Fruit fly (Drosophila melanogaster) whole organism, embryonic: ENCODE results near the gene CG33307.

ENCODE experiments used
- CG10462 ChIP-seq: fragments of 200-800 bp; sonication (Bioruptor generic); optimal IDR thresholded peaks from 2 replicates; lab custom pipeline; 2016; ENCODE audit warnings: missing biosample characterization, missing genetic modification characterization
- CG11093 ChIP-seq: fragments of 200-800 bp; sonication (Bioruptor generic); IDR thresholded peaks from 3 replicates; pipeline ENCODE4 v1.3.6; 2022; ENCODE audit warnings: missing biosample characterization, missing genetic modification characterization
- CG12236 ChIP-seq: fragments of 200-800 bp; sonication (Bioruptor generic); optimal IDR thresholded peaks from 2 replicates; lab custom pipeline; 2016; ENCODE audit warnings: missing biosample characterization, missing genetic modification characterization
- CG12299 ChIP-seq: fragments of 200-800 bp; sonication (Bioruptor generic); optimal IDR thresholded peaks from 2 replicates; lab custom pipeline; 2018; ENCODE audit warnings: missing biosample characterization, mild to moderate bottlenecking, missing genetic modification characterization
- CG12391 ChIP-seq: fragments of 200-800 bp; sonication (Bioruptor generic); optimal IDR thresholded peaks from 3 replicates; lab custom pipeline; 2018; ENCODE audit warnings: missing biosample characterization, mild to moderate bottlenecking, missing genetic modification characterization, moderate library complexity
- CG14050 ChIP-seq: fragments of 200-800 bp; sonication (Bioruptor generic); IDR thresholded peaks from 3 replicates; pipeline ENCODE4 v1.3.6; 2022; ENCODE audit warnings: missing biosample characterization, missing genetic modification characterization
- CG14860 ChIP-seq: fragments of 200-800 bp; sonication (Bioruptor generic); IDR thresholded peaks from 3 replicates; pipeline ENCODE4 v1.3.6; 2022; ENCODE audit warnings: missing biosample characterization, missing genetic modification characterization; ENCODE audit not compliant: partially characterized antibody
- CG15479 ChIP-seq: fragments of 200-800 bp; sonication (Bioruptor generic); optimal IDR thresholded peaks from 3 replicates; lab custom pipeline; 2019; ENCODE audit warnings: missing biosample characterization, mild to moderate bottlenecking, missing genetic modification characterization, moderate library complexity
- CG1602 ChIP-seq: fragments of 200-800 bp; sonication (Bioruptor generic); optimal IDR thresholded peaks from 3 replicates; lab custom pipeline; 2016; ENCODE audit warnings: missing biosample characterization, missing genetic modification characterization
- CG18476 ChIP-seq: fragments of 200-800 bp; sonication (Bioruptor generic); optimal IDR thresholded peaks from 2 replicates; lab custom pipeline; 2016; ENCODE audit warnings: missing biosample characterization, mild to moderate bottlenecking, missing genetic modification characterization
- CG2116 ChIP-seq: fragments of 200-800 bp; sonication (Bioruptor generic); optimal IDR thresholded peaks from 3 replicates; lab custom pipeline; 2018; ENCODE audit warnings: missing biosample characterization, mild to moderate bottlenecking, missing genetic modification characterization
- CG30403 ChIP-seq: fragments of 200-800 bp; sonication (Bioruptor generic); optimal IDR thresholded peaks from 3 replicates; lab custom pipeline; 2016; ENCODE audit warnings: missing biosample characterization, missing genetic modification characterization
- CG32772 ChIP-seq: fragments of 200-800 bp; sonication (Bioruptor generic); IDR thresholded peaks from 2 replicates; pipeline ENCODE4 v1.3.6; 2022; ENCODE audit warnings: missing biosample characterization, missing genetic modification characterization
- CG34422 ChIP-seq: fragments of 200-800 bp; sonication (Bioruptor generic); IDR thresholded peaks from 3 replicates; pipeline ENCODE4 v1.3.6; 2022; ENCODE audit warnings: missing biosample characterization, missing genetic modification characterization
- CG4282 ChIP-seq: fragments of 200-800 bp; sonication (Bioruptor generic); optimal IDR thresholded peaks from 2 replicates; lab custom pipeline; 2016; ENCODE audit warnings: missing biosample characterization, missing genetic modification characterization
- CG4424 ChIP-seq: fragments of 200-800 bp; sonication (Bioruptor generic); optimal IDR thresholded peaks from 3 replicates; lab custom pipeline; 2016; ENCODE audit warnings: missing biosample characterization, missing genetic modification characterization
- CG4854 ChIP-seq: fragments of 200-800 bp; sonication (Bioruptor generic); optimal IDR thresholded peaks from 2 replicates; lab custom pipeline; 2016; ENCODE audit warnings: missing biosample characterization, missing genetic modification characterization, inconsistent platforms
- CG5953 ChIP-seq: fragments of 200-800 bp; sonication (Bioruptor generic); IDR thresholded peaks from 2 replicates; pipeline ENCODE4 v1.3.6; 2022; ENCODE audit warnings: missing biosample characterization, missing genetic modification characterization
- CG7786 ChIP-seq: fragments of 200-800 bp; sonication (Bioruptor generic); optimal IDR thresholded peaks from 2 replicates; lab custom pipeline; 2016; ENCODE audit warnings: missing biosample characterization, missing genetic modification characterization
- CG7839 ChIP-seq: fragments of 200-800 bp; sonication (Bioruptor generic); optimal IDR thresholded peaks from 3 replicates; lab custom pipeline; 2018; ENCODE audit warnings: missing biosample characterization, mild to moderate bottlenecking, missing genetic modification characterization, moderate library complexity
- CG7963 ChIP-seq: fragments of 200-800 bp; sonication (Bioruptor generic); IDR thresholded peaks from 3 replicates; pipeline ENCODE4 v1.3.6; 2022; ENCODE audit warnings: missing biosample characterization, missing genetic modification characterization; ENCODE audit not compliant: partially characterized antibody
- CG8765 ChIP-seq: fragments of 200-800 bp; sonication (Bioruptor generic); IDR thresholded peaks from 2 replicates; pipeline ENCODE4 v1.3.6; 2022; ENCODE audit warnings: missing biosample characterization, missing genetic modification characterization
- Fer2 ChIP-seq: fragments of 200-800 bp; sonication (Bioruptor generic); optimal IDR thresholded peaks from 2 replicates; lab custom pipeline; 2018; ENCODE audit warnings: missing biosample characterization, mild to moderate bottlenecking, missing genetic modification characterization, moderate library complexity
- H2.0 ChIP-seq: fragments of 200-800 bp; sonication (Bioruptor generic); IDR thresholded peaks from 2 replicates; pipeline ENCODE4 v1.3.6; 2022; ENCODE audit warnings: missing biosample characterization, missing genetic modification characterization
- HHEX ChIP-seq: fragments of 200-800 bp; sonication (Bioruptor generic); optimal IDR thresholded peaks from 3 replicates; lab custom pipeline; 2017; ENCODE audit warnings: missing biosample characterization, mild to moderate bottlenecking, missing genetic modification characterization, missing genetic modification reagents
- HLHmδ ChIP-seq: fragments of 200-800 bp; sonication (Bioruptor generic); optimal IDR thresholded peaks from 2 replicates; lab custom pipeline; 2018; ENCODE audit warnings: missing biosample characterization, mild to moderate bottlenecking, missing genetic modification characterization, moderate library complexity
- Hr3 ChIP-seq: fragments of 200-800 bp; sonication (Bioruptor generic); optimal IDR thresholded peaks from 3 replicates; lab custom pipeline; 2016; ENCODE audit warnings: missing biosample characterization, missing genetic modification characterization
- Lhr ChIP-seq: fragments of 200-800 bp; sonication (Bioruptor generic); optimal IDR thresholded peaks from 3 replicates; lab custom pipeline; 2017; ENCODE audit warnings: mild to moderate bottlenecking, missing biosample characterization, missing genetic modification reagents, missing genetic modification characterization
- MESR4 ChIP-seq: fragments of 200-800 bp; sonication (Bioruptor generic); optimal IDR thresholded peaks from 2 replicates; lab custom pipeline; 2018; ENCODE audit warnings: missing biosample characterization, mild to moderate bottlenecking, missing genetic modification characterization, moderate library complexity
- Max ChIP-seq: fragments of 200-800 bp; sonication (Bioruptor generic); optimal IDR thresholded peaks from 2 replicates; lab custom pipeline; 2016; ENCODE audit warnings: missing biosample characterization, mild to moderate bottlenecking, missing genetic modification characterization
- Mrtf ChIP-seq: fragments of 200-800 bp; sonication (Bioruptor generic); IDR thresholded peaks from 3 replicates; pipeline ENCODE4 v1.3.6; 2022; ENCODE audit warnings: missing biosample characterization, missing genetic modification characterization
- Nf-YA ChIP-seq: fragments of 200-800 bp; sonication (Bioruptor generic); IDR thresholded peaks from 2 replicates; pipeline ENCODE4 v1.3.6; 2022; ENCODE audit warnings: missing biosample characterization, missing genetic modification characterization
- Nf-YB ChIP-seq: fragments of 200-800 bp; sonication (Bioruptor generic); optimal IDR thresholded peaks from 3 replicates; lab custom pipeline; 2019; ENCODE audit warnings: missing biosample characterization, mild to moderate bottlenecking, missing genetic modification characterization, moderate library complexity
- TFAM ChIP-seq: fragments of 200-800 bp; sonication (Bioruptor generic); optimal IDR thresholded peaks from 2 replicates; lab custom pipeline; 2017; ENCODE audit warnings: missing biosample characterization, missing genetic modification characterization, inconsistent platforms
- Trl ChIP-seq, 3 experiments: fragments of >200 bp in 2 of 3; fragments of 200-800 bp in 1 of 3; sonication (Bioruptor generic) in 1 of 3; optimal IDR thresholded peaks; 2 replicates in 1 of 3; 3 replicates in 2 of 3; lab custom pipeline; 2016 to 2017; ENCODE audit warnings: missing biosample characterization in 1 of 3, missing genetic modification characterization in 1 of 3
- ac ChIP-seq: fragments of 200-800 bp; sonication (Bioruptor generic); optimal IDR thresholded peaks from 3 replicates; lab custom pipeline; 2017; ENCODE audit warnings: missing biosample characterization, mild to moderate bottlenecking, missing genetic modification characterization
- bcd ChIP-seq: fragments of 200-800 bp; sonication (Bioruptor generic); optimal IDR thresholded peaks from 2 replicates; lab custom pipeline; 2017; ENCODE audit warnings: missing biosample characterization, mild to moderate bottlenecking, missing genetic modification characterization
- br ChIP-seq: fragments of >200 bp; optimal IDR thresholded peaks from 2 replicates; lab custom pipeline; 2017
- eve ChIP-seq, 2 experiments: fragments of >200 bp; optimal IDR thresholded peaks; 2 replicates each; lab custom pipeline; 2017; ENCODE audit warnings: missing biosample characterization in 2 of 2, missing genetic modification characterization in 2 of 2
- gro ChIP-seq: fragments of 200-800 bp; sonication (Bioruptor generic); optimal IDR thresholded peaks from 2 replicates; lab custom pipeline; 2016; ENCODE audit warnings: missing biosample characterization, missing genetic modification characterization
- gt ChIP-seq: fragments of 200-800 bp; sonication (Bioruptor generic); IDR thresholded peaks from 2 replicates; pipeline ENCODE4 v1.3.6; 2022; ENCODE audit warnings: missing biosample characterization, missing genetic modification characterization
- ken ChIP-seq: fragments of 200-800 bp; sonication (Bioruptor generic); IDR thresholded peaks from 3 replicates; pipeline ENCODE4 v1.3.6; 2022; ENCODE audit warnings: missing biosample characterization, missing genetic modification characterization
- lilli ChIP-seq: fragments of 200-800 bp; sonication (Bioruptor generic); optimal IDR thresholded peaks from 3 replicates; lab custom pipeline; 2016; ENCODE audit warnings: missing biosample characterization, missing genetic modification characterization
- nmo ChIP-seq: fragments of 200-800 bp; sonication (Bioruptor generic); optimal IDR thresholded peaks from 2 replicates; lab custom pipeline; 2018; ENCODE audit warnings: missing biosample characterization, mild to moderate bottlenecking, missing genetic modification characterization, moderate library complexity
- oc ChIP-seq: fragments of 200-800 bp; sonication (Bioruptor generic); optimal IDR thresholded peaks from 2 replicates; lab custom pipeline; 2018; ENCODE audit warnings: missing biosample characterization, mild to moderate bottlenecking, missing genetic modification characterization, moderate library complexity
- row ChIP-seq: fragments of 200-800 bp; sonication (Bioruptor generic); IDR thresholded peaks from 3 replicates; pipeline ENCODE4 v1.3.6; 2022; ENCODE audit warnings: missing biosample characterization, missing genetic modification characterization
- slbo ChIP-seq: fragments of 200-800 bp; sonication (Bioruptor generic); IDR thresholded peaks from 2 replicates; pipeline ENCODE4 v1.3.6; 2022; ENCODE audit warnings: missing biosample characterization, missing genetic modification characterization
- stc ChIP-seq: fragments of 200-800 bp; sonication (Bioruptor generic); IDR thresholded peaks from 2 replicates; pipeline ENCODE4 v1.3.6; 2022; ENCODE audit warnings: missing biosample characterization, missing genetic modification characterization

Gene CG33307

dm6 chr2L:13835002-13835910 is 6.1 kb downstream of the CG33307 start, which contains the start of the genes mRpS23 and CenG1A (continued):
- TF ChIP-seq slbo (GFP tag; lab: Robert Waterston, UW) (peak; percentile 100), Lhr (GFP tag; lab: Kevin White, UChicago) (peak; percentile 99), CG11093 (GFP tag; lab: Robert Waterston, UW) (peak; percentile 100), oc (tag; lab: Kevin White, UChicago) (peak; percentile 100), nmo (peak; percentile 100), ken (GFP tag; lab: Robert Waterston, UW) (peak; percentile 100), Fer2 (tag; lab: Kevin White, UChicago) (peak; percentile 99), bcd (peak; percentile 100), HHEX (GFP tag; lab: Kevin White, UChicago) (peak; percentile 100), gro (peak; percentile 100), gt (GFP tag; lab: Robert Waterston, UW) (peak; percentile 99), CG2116 (peak; percentile 95), HLHmδ (GFP tag; lab: Kevin White, UChicago) (peak; percentile 86), CG4424 (GFP tag; lab: Kevin White, UChicago) (peak; percentile 100), lilli (GFP tag; lab: Kevin White, UChicago) (peak; percentile 100), CG5953 (peak; percentile 100), CG12391 (tag; lab: Kevin White, UChicago) (peak; percentile 100), CG34422 (GFP tag; lab: Robert Waterston, UW) (peak; percentile 100), CG12299 (peak; percentile 100), Nf-YB (peak; percentile 92), CG15479 (GFP tag; lab: Kevin White, UChicago) (peak; percentile 80), Mrtf (GFP tag; lab: Robert Waterston, UW) (peak; percentile 100), CG8765 (peak; percentile 100), Max (GFP tag; lab: Kevin White, UChicago) (peak; percentile 100), H2.0 (GFP tag; lab: Robert Waterston, UW) (peak; percentile 100), Trl (optimal IDR thresholded peaks at IDR 0.05; lab: Kevin White, UChicago) (no peak), Trl (GFP tag; optimal IDR thresholded peaks at IDR 0.05; lab: Kevin White, UChicago) (peak; percentile 100), Hr3 (GFP tag; lab: Kevin White, UChicago) (peak; percentile 100), br (no peak), CG30403 (GFP tag; lab: Kevin White, UChicago) (peak; percentile 100), CG32772 (GFP tag; lab: Robert Waterston, UW) (peak; percentile 100), eve (GFP tag; optimal IDR thresholded peaks at IDR 0.05; lab: Kevin White, UChicago) (peak in 1 of 2 experiments; percentile 62), stc (GFP tag; lab: Robert Waterston, UW) (peak; percentile 100), ac (GFP tag; lab: Kevin White, UChicago) (peak; percentile 99), CG12236 (GFP tag; lab: Kevin White, UChicago) (peak; percentile 99), CG4854 (GFP tag; lab: Kevin White, UChicago) (peak; percentile 100), MESR4 (GFP tag; lab: Kevin White, UChicago) (peak; percentile 99), CG14860 (GFP tag; lab: Robert Waterston, UW) (peak; percentile 86), CG7786 (peak; percentile 100), CG1602 (peak; percentile 100), row (GFP tag; lab: Robert Waterston, UW) (peak; percentile 100), CG10462 (GFP tag; lab: Kevin White, UChicago) (peak; percentile 99), CG4282 (GFP tag; lab: Kevin White, UChicago) (peak; percentile 99), CG14050 (GFP tag; lab: Robert Waterston, UW) (peak; percentile 100), CG18476 (GFP tag; lab: Kevin White, UChicago) (peak; percentile 99), CG7963 (peak; percentile 74; the same call in 2 of the 3 replicates), Nf-YA (GFP tag; lab: Robert Waterston, UW) (peak; percentile 100), TFAM (GFP tag; lab: Kevin White, UChicago) (peak; percentile 97), CG7839 (peak; percentile 100)
